Fruit fly (Drosophila melanogaster) whole organism, embryonic: Measurements from ENCODE around the gene CG10725.

Experiments used
- B-H2 ChIP-seq: fragments of 200-800 bp; sonication (Bioruptor generic); optimal IDR thresholded peaks from 2 replicates; lab custom pipeline; 2018; ENCODE audit warnings: missing biosample characterization, mild to moderate bottlenecking, missing genetic modification characterization
- Bgb ChIP-seq: fragments of 200-800 bp; sonication (Bioruptor generic); IDR thresholded peaks from 2 replicates; pipeline ENCODE4 v1.3.6; 2022; ENCODE audit warnings: missing biosample characterization, missing genetic modification characterization; ENCODE audit not compliant: partially characterized antibody
- CG10431 ChIP-seq: fragments of 200-800 bp; sonication (Bioruptor generic); optimal IDR thresholded peaks from 3 replicates; lab custom pipeline; 2018; ENCODE audit warnings: missing biosample characterization, mild to moderate bottlenecking, missing genetic modification characterization
- CG11560 ChIP-seq: fragments of 200-800 bp; sonication (Bioruptor generic); IDR thresholded peaks from 3 replicates; pipeline ENCODE4 v1.3.6; 2022; ENCODE audit warnings: missing biosample characterization, missing genetic modification characterization
- CG1602 ChIP-seq: fragments of 200-800 bp; sonication (Bioruptor generic); optimal IDR thresholded peaks from 3 replicates; lab custom pipeline; 2016; ENCODE audit warnings: missing biosample characterization, missing genetic modification characterization
- CG16815 ChIP-seq: fragments of 200-800 bp; sonication (Bioruptor generic); optimal IDR thresholded peaks from 3 replicates; lab custom pipeline; 2017; ENCODE audit warnings: missing biosample characterization, mild to moderate bottlenecking, missing genetic modification characterization
- CG17612 ChIP-seq: fragments of 200-800 bp; sonication (Bioruptor generic); IDR thresholded peaks from 2 replicates; pipeline ENCODE4 v1.3.6; 2022; ENCODE audit warnings: missing biosample characterization, missing genetic modification characterization
- CG2120 ChIP-seq: fragments of 200-800 bp; sonication (Bioruptor generic); optimal IDR thresholded peaks from 3 replicates; lab custom pipeline; 2016; ENCODE audit warnings: missing biosample characterization, missing genetic modification characterization
- CG32772 ChIP-seq: fragments of 200-800 bp; sonication (Bioruptor generic); IDR thresholded peaks from 2 replicates; pipeline ENCODE4 v1.3.6; 2022; ENCODE audit warnings: missing biosample characterization, missing genetic modification characterization
- CG6791 ChIP-seq: fragments of 200-800 bp; sonication (Bioruptor generic); IDR thresholded peaks from 3 replicates; pipeline ENCODE4 v1.3.6; 2022; ENCODE audit warnings: missing biosample characterization, missing genetic modification characterization; ENCODE audit not compliant: partially characterized antibody
- CG6854 ChIP-seq: fragments of 200-800 bp; sonication (Bioruptor generic); optimal IDR thresholded peaks from 3 replicates; lab custom pipeline; 2017; ENCODE audit warnings: missing biosample characterization, mild to moderate bottlenecking, missing genetic modification characterization
- CG7987 ChIP-seq: fragments of 200-800 bp; sonication (Bioruptor generic); optimal IDR thresholded peaks from 2 replicates; lab custom pipeline; 2018; ENCODE audit warnings: missing biosample characterization, mild to moderate bottlenecking, missing genetic modification characterization, moderate library complexity
- CG8089 ChIP-seq: fragments of 200-800 bp; sonication (Bioruptor generic); optimal IDR thresholded peaks from 3 replicates; lab custom pipeline; 2016; ENCODE audit warnings: missing biosample characterization, missing genetic modification characterization
- CG8924 ChIP-seq: fragments of 200-800 bp; optimal IDR thresholded peaks from 3 replicates; lab custom pipeline; 2019; ENCODE audit warnings: missing biosample characterization, mild to moderate bottlenecking, missing genetic modification characterization, moderate library complexity
- CG9437 ChIP-seq: fragments of 200-800 bp; sonication (Bioruptor generic); optimal IDR thresholded peaks from 2 replicates; lab custom pipeline; 2018; ENCODE audit warnings: missing biosample characterization, mild to moderate bottlenecking, missing genetic modification characterization
- CG9727 ChIP-seq: fragments of 200-800 bp; sonication (Bioruptor generic); optimal IDR thresholded peaks from 3 replicates; lab custom pipeline; 2017; ENCODE audit warnings: missing biosample characterization, mild to moderate bottlenecking, missing genetic modification characterization
- CoRest ChIP-seq: fragments of 200-800 bp; sonication (Bioruptor generic); optimal IDR thresholded peaks from 3 replicates; lab custom pipeline; 2018; ENCODE audit warnings: missing biosample characterization, mild to moderate bottlenecking, missing genetic modification characterization, moderate library complexity
- Doc3 ChIP-seq: fragments of 200-800 bp; sonication (Bioruptor generic); IDR thresholded peaks from 3 replicates; pipeline ENCODE4 v1.3.6; 2022; ENCODE audit warnings: missing biosample characterization, missing genetic modification characterization; ENCODE audit not compliant: partially characterized antibody
- Dref ChIP-seq: fragments of 200-800 bp; sonication (Bioruptor generic); IDR thresholded peaks from 2 replicates; pipeline ENCODE4 v1.3.6; 2022; ENCODE audit warnings: missing biosample characterization, missing genetic modification characterization
- Ets65A ChIP-seq: fragments of 200-800 bp; sonication (Bioruptor generic); peaks from one replicate; lab custom pipeline; 2016; ENCODE audit warnings: missing biosample characterization, missing genetic modification characterization
- Hr3 ChIP-seq: fragments of 200-800 bp; sonication (Bioruptor generic); optimal IDR thresholded peaks from 3 replicates; lab custom pipeline; 2016; ENCODE audit warnings: missing biosample characterization, missing genetic modification characterization
- Sry-β ChIP-seq: fragments of 200-800 bp; sonication (Bioruptor generic); optimal IDR thresholded peaks from 2 replicates; lab custom pipeline; 2018; ENCODE audit warnings: missing biosample characterization, mild to moderate bottlenecking, missing genetic modification characterization, moderate library complexity
- Usf ChIP-seq: fragments of 200-800 bp; sonication (Bioruptor generic); optimal IDR thresholded peaks from 2 replicates; lab custom pipeline; 2017; ENCODE audit warnings: missing genotype, missing biosample characterization, missing genetic modification characterization
- ac ChIP-seq: fragments of 200-800 bp; sonication (Bioruptor generic); optimal IDR thresholded peaks from 3 replicates; lab custom pipeline; 2017; ENCODE audit warnings: missing biosample characterization, mild to moderate bottlenecking, missing genetic modification characterization
- al ChIP-seq: fragments of 200-800 bp; sonication (Bioruptor generic); IDR thresholded peaks from 2 replicates; pipeline ENCODE4 v1.3.6; 2022; ENCODE audit warnings: missing biosample characterization, missing genetic modification characterization
- amos ChIP-seq: fragments of 200-800 bp; sonication (Bioruptor generic); IDR thresholded peaks from 2 replicates; pipeline ENCODE4 v1.3.6; 2022; ENCODE audit warnings: missing biosample characterization, missing genetic modification characterization; ENCODE audit not compliant: partially characterized antibody
- az2 ChIP-seq: fragments of 200-800 bp; sonication (Bioruptor generic); optimal IDR thresholded peaks from 3 replicates; lab custom pipeline; 2016; ENCODE audit warnings: missing biosample characterization, missing genetic modification characterization
- bsh ChIP-seq, 2 experiments: fragments of 200-800 bp; sonication (Bioruptor generic); optimal IDR thresholded peaks; 2 replicates each; lab custom pipeline; 2017 to 2018; ENCODE audit warnings: mild to moderate bottlenecking in 2 of 2, missing biosample characterization in 2 of 2, missing genetic modification characterization in 2 of 2, moderate library complexity in 1 of 2
- cato ChIP-seq: fragments of 200-800 bp; sonication (Bioruptor generic); optimal IDR thresholded peaks from 2 replicates; lab custom pipeline; 2016; ENCODE audit warnings: missing biosample characterization, missing genetic modification characterization, borderline replicate concordance
- crol ChIP-seq: fragments of 200-800 bp; sonication (Bioruptor generic); IDR thresholded peaks from 2 replicates; pipeline ENCODE4 v1.3.6; 2022; ENCODE audit warnings: missing biosample characterization, missing genetic modification characterization
- en ChIP-seq: fragments of 200-800 bp; sonication (Bioruptor generic); optimal IDR thresholded peaks from 2 replicates; lab custom pipeline; 2016; ENCODE audit warnings: missing biosample characterization, missing genetic modification characterization
- gt ChIP-seq: fragments of 200-800 bp; sonication (Bioruptor generic); IDR thresholded peaks from 2 replicates; pipeline ENCODE4 v1.3.6; 2022; ENCODE audit warnings: missing biosample characterization, missing genetic modification characterization
- hb ChIP-seq: fragments of 200-800 bp; sonication (Bioruptor generic); IDR thresholded peaks from 3 replicates; pipeline ENCODE4 v1.3.6; 2022; ENCODE audit warnings: missing biosample characterization, missing genetic modification characterization; ENCODE audit not compliant: partially characterized antibody
- hbn ChIP-seq: fragments of 200-800 bp; sonication (Bioruptor generic); IDR thresholded peaks from 2 replicates; pipeline ENCODE4 v1.3.6; 2022; ENCODE audit warnings: missing biosample characterization, missing genetic modification characterization; ENCODE audit not compliant: partially characterized antibody
- inv ChIP-seq: fragments of 200-800 bp; sonication (Bioruptor generic); IDR thresholded peaks from 2 replicates; pipeline ENCODE4 v1.3.6; 2022; ENCODE audit warnings: missing biosample characterization, missing genetic modification characterization; ENCODE audit not compliant: partially characterized antibody
- kni ChIP-seq: fragments of 200-800 bp; sonication (Bioruptor generic); optimal IDR thresholded peaks from 3 replicates; lab custom pipeline; 2017; ENCODE audit warnings: mild to moderate bottlenecking, missing biosample characterization, missing genetic modification reagents, missing genetic modification characterization
- lab ChIP-seq: fragments of 200-800 bp; sonication (Bioruptor generic); optimal IDR thresholded peaks from 3 replicates; lab custom pipeline; 2017; ENCODE audit warnings: missing biosample characterization, missing genetic modification characterization, mild to moderate bottlenecking, moderate library complexity, missing genetic modification reagents
- lmd ChIP-seq: fragments of 200-800 bp; sonication (Bioruptor generic); IDR thresholded peaks from 2 replicates; pipeline ENCODE4 v1.3.6; 2022; ENCODE audit warnings: missing biosample characterization, missing genetic modification characterization
- mam ChIP-seq: fragments of 200-800 bp; sonication (Bioruptor generic); optimal IDR thresholded peaks from 3 replicates; lab custom pipeline; 2016; ENCODE audit warnings: missing biosample characterization, missing genetic modification characterization
- sens-2 ChIP-seq: fragments of 200-800 bp; sonication (Bioruptor generic); IDR thresholded peaks from 2 replicates; pipeline ENCODE4 v1.3.6; 2022; ENCODE audit warnings: missing biosample characterization, missing genetic modification characterization
- shn ChIP-seq: fragments of 200-800 bp; sonication (Bioruptor generic); optimal IDR thresholded peaks from 3 replicates; lab custom pipeline; 2016; ENCODE audit warnings: missing biosample characterization, missing genetic modification characterization
- sima ChIP-seq: fragments of 200-800 bp; sonication (Bioruptor generic); optimal IDR thresholded peaks from 2 replicates; lab custom pipeline; 2016; ENCODE audit warnings: missing biosample characterization, missing genetic modification characterization
- stc ChIP-seq: fragments of 200-800 bp; sonication (Bioruptor generic); IDR thresholded peaks from 2 replicates; pipeline ENCODE4 v1.3.6; 2022; ENCODE audit warnings: missing biosample characterization, missing genetic modification characterization
- tap ChIP-seq: fragments of 200-800 bp; optimal IDR thresholded peaks from 3 replicates; lab custom pipeline; 2019; ENCODE audit warnings: missing biosample characterization, mild to moderate bottlenecking, missing genetic modification characterization, moderate library complexity
- tll ChIP-seq, 2 experiments: fragments of 200-800 bp in 1 of 2; fragments of >200 bp in 1 of 2; sonication (Bioruptor generic) in 1 of 2; optimal IDR thresholded peaks; 2 replicates each; lab custom pipeline; 2017 to 2019; ENCODE audit warnings: missing biosample characterization in 2 of 2, missing genetic modification characterization in 2 of 2, mild to moderate bottlenecking in 1 of 2, moderate library complexity in 1 of 2
- tup ChIP-seq: fragments of 200-800 bp; sonication (Bioruptor generic); optimal IDR thresholded peaks from 2 replicates; lab custom pipeline; 2016; ENCODE audit warnings: missing biosample characterization, mild to moderate bottlenecking, missing genetic modification characterization, moderate library complexity
- z ChIP-seq: fragments of 200-800 bp; sonication (Bioruptor generic); IDR thresholded peaks from 3 replicates; pipeline ENCODE4 v1.3.6; 2022; ENCODE audit warnings: missing biosample characterization, missing genetic modification characterization
- zen ChIP-seq: fragments of 200-800 bp; sonication (Bioruptor generic); optimal IDR thresholded peaks from 3 replicates; lab custom pipeline; 2018; ENCODE audit warnings: missing biosample characterization, mild to moderate bottlenecking, missing genetic modification characterization, moderate library complexity
- zen2 ChIP-seq: fragments of 200-800 bp; sonication (Bioruptor generic); IDR thresholded peaks from 3 replicates; pipeline ENCODE4 v1.3.6; 2022; ENCODE audit warnings: missing biosample characterization, missing genetic modification characterization; ENCODE audit not compliant: partially characterized antibody

The CG10725 gene

dm6 chr3L:13477453-13478184, 39.9 kb downstream of the CG10725 start, which contains the start of gene stv (continued):
- TF ChIP-seq tup (GFP tag; lab: Kevin White, UChicago), result no peak
- no peak for TF ChIP-seq Sry-β (GFP tag; lab: Kevin White, UChicago)
- TF ChIP-seq CG8089 (GFP tag; lab: Kevin White, UChicago), result no peak
- no peak for TF ChIP-seq CG16815 (GFP tag; lab: Kevin White, UChicago)
- TF ChIP-seq CG10431 (GFP tag; lab: Kevin White, UChicago), result peak; percentile 8
- TF ChIP-seq tll (GFP tag; optimal IDR thresholded peaks at IDR 0.05; lab: Kevin White, UChicago), result no peak
- TF ChIP-seq kni, result no peak
- TF ChIP-seq lab (GFP tag; lab: Kevin White, UChicago), result no peak
- no peak for TF ChIP-seq CG6854
- no peak for TF ChIP-seq CG7987
- no peak for TF ChIP-seq gt (GFP tag; lab: Robert Waterston, UW)
- TF ChIP-seq CG32772, result no peak
- TF ChIP-seq CG2120 (GFP tag; lab: Kevin White, UChicago), result no peak
- no peak for TF ChIP-seq CG1602
- TF ChIP-seq z (GFP tag; lab: Robert Waterston, UW), result 0 out of 3 replicates have a peak, but pooled peaks have one; percentile 31
- TF ChIP-seq amos, result peak; percentile 40; the same call in 1 of the 2 replicates
- TF ChIP-seq Dref (GFP tag; lab: Robert Waterston, UW), result no peak
- TF ChIP-seq sima (GFP tag; lab: Kevin White, UChicago), result no peak
- TF ChIP-seq Hr3 (GFP tag; lab: Kevin White, UChicago), result no peak
- no peak for TF ChIP-seq CG8924 (tag; lab: Kevin White, UChicago)
- TF ChIP-seq stc (GFP tag; lab: Robert Waterston, UW), result 0 out of 2 replicates have a peak, but pooled peaks have one; percentile 35
- TF ChIP-seq az2 (GFP tag; lab: Kevin White, UChicago), result no peak
- TF ChIP-seq crol, result peak; percentile 70
- TF ChIP-seq al, result no peak
- TF ChIP-seq CG17612 (GFP tag; lab: Robert Waterston, UW), result no peak
- TF ChIP-seq Ets65A (GFP tag; lab: Kevin White, UChicago), result no peak
- no peak for TF ChIP-seq CoRest (tag; lab: Kevin White, UChicago)
- no peak for TF ChIP-seq en (GFP tag; lab: Kevin White, UChicago)
- TF ChIP-seq Bgb, result 0 out of 2 replicates have a peak, but pooled peaks have one; percentile 31
- no peak for TF ChIP-seq ac
- no peak for TF ChIP-seq shn
- no peak for TF ChIP-seq CG9437 (GFP tag; lab: Kevin White, UChicago)
- no peak for TF ChIP-seq Usf
- TF ChIP-seq CG11560 (tag; lab: Robert Waterston, UW), result no peak
- TF ChIP-seq CG6791 (GFP tag; lab: Robert Waterston, UW), result no peak
- TF ChIP-seq zen2 (GFP tag; lab: Robert Waterston, UW), result no peak
- TF ChIP-seq B-H2 (GFP tag; lab: Kevin White, UChicago), result no peak
- TF ChIP-seq CG9727 (GFP tag; lab: Kevin White, UChicago), result no peak
- no peak for TF ChIP-seq sens-2 (GFP tag; lab: Robert Waterston, UW)
- no peak for TF ChIP-seq Doc3 (GFP tag; lab: Robert Waterston, UW)
- TF ChIP-seq bsh (GFP tag; optimal IDR thresholded peaks at IDR 0.05; lab: Kevin White, UChicago), result no peak
- TF ChIP-seq hb, result no peak
- TF ChIP-seq inv (GFP tag; lab: Robert Waterston, UW), result peak; percentile 6; the same call in 1 of the 2 replicates
- no peak for TF ChIP-seq zen
- TF ChIP-seq hbn, result no peak; the same call in none of the 2 replicates
- TF ChIP-seq cato (GFP tag; lab: Kevin White, UChicago), result no peak
- TF ChIP-seq mam, result no peak
- no peak for TF ChIP-seq lmd
- TF ChIP-seq tap (tag; lab: Kevin White, UChicago), result no peak
